Worm (Caenorhabditis elegans): ENCODE measurements around the gene agt-2.
A peak's percentile ranks its signal among the peaks of the same experiment; 100 is the strongest.

agt-2 gene

ce11 chrII:5408924-5409323, 35.3 kb upstream of the agt-2 start, which contains the start of the genes EEED8.12 and EEED8.4:
Gene EEED8.12, minus strand, starts transcription at chrII:5409024.
Gene EEED8.4, plus strand, starts transcription at chrII:5409319.
- no peak for TF ChIP-seq R02D3.7 (tag; optimal IDR thresholded peaks at IDR 0.05)
- TF ChIP-seq elt-2 (tag; optimal IDR thresholded peaks at IDR 0.05): no peak
- TF ChIP-seq nhr-77 (tag; optimal IDR thresholded peaks at IDR 0.05): no peak
- no peak for TF ChIP-seq egl-5 (tag; optimal IDR thresholded peaks at IDR 0.05)
- TF ChIP-seq lsy-12 (tag; optimal IDR thresholded peaks at IDR 0.05): no peak
- no peak for TF ChIP-seq ceh-28 (tag; optimal IDR thresholded peaks at IDR 0.05)
- no peak for TF ChIP-seq hmg-11 (tag; optimal IDR thresholded peaks at IDR 0.05)

DNA sequence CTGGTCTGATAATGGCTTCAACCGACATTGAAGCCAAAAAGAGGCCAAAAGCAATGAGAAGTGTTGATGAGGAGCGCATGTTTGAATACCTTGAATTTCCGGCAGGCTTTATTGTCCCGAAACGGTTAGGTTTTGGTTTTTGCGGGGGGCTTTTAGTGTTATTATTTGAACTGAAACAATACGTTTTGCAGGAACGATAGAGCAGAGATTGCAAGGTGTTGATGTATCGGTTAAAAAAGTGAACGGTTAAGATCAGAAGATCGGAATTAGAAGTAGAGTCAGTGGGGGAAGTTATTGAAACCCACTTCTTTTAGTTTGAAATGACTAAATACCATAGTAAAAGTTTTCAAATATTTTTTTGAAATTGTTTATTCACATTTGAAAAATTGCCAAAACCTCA, 33.9 kb upstream of the agt-2 start, which contains the start of gene clec-141:
TSS of gene clec-141 (minus strand) at position 101 of the 400 bp plus-strand sequence.
- no peak for TF ChIP-seq jun-1 (tag; optimal IDR thresholded peaks at IDR 0.05)
- no peak for TF ChIP-seq nhr-43 (tag; optimal IDR thresholded peaks at IDR 0.05; ENCODE audit: poor library complexity, severe bottlenecking)
- no peak for TF ChIP-seq nhr-237 (tag; optimal IDR thresholded peaks at IDR 0.05)
- no peak for TF ChIP-seq skn-1 (tag; optimal IDR thresholded peaks at IDR 0.05)
- no peak for TF ChIP-seq sea-2 (GFP tag; optimal IDR thresholded peaks at IDR 0.05)
- no peak for TF ChIP-seq hmg-11 (tag; optimal IDR thresholded peaks at IDR 0.05)
- TF ChIP-seq nhr-11 (tag; optimal IDR thresholded peaks at IDR 0.05): no peak
- TF ChIP-seq fkh-2 (tag; optimal IDR thresholded peaks at IDR 0.05): no peak
- no peak for TF ChIP-seq pqm-1 (tag; optimal IDR thresholded peaks at IDR 0.05)
- no peak for TF ChIP-seq R02D3.7 (tag; optimal IDR thresholded peaks at IDR 0.05)
- no peak for TF ChIP-seq lsy-12 (tag; optimal IDR thresholded peaks at IDR 0.05)
- no peak for TF ChIP-seq mdl-1 (tag; optimal IDR thresholded peaks at IDR 0.05)
- TF ChIP-seq fkh-10 (GFP tag; optimal IDR thresholded peaks at IDR 0.05): no peak
- no peak for TF ChIP-seq ztf-11 (tag; optimal IDR thresholded peaks at IDR 0.05)
- TF ChIP-seq nhr-77 (tag; optimal IDR thresholded peaks at IDR 0.05): no peak
- TF ChIP-seq nfya-1 (tag; optimal IDR thresholded peaks at IDR 0.05; ENCODE audit: insufficient read depth): no peak
- TF ChIP-seq ama-1 (optimal IDR thresholded peaks at IDR 0.05): no peak
- no peak for TF ChIP-seq egl-5 (tag; optimal IDR thresholded peaks at IDR 0.05)
- TF ChIP-seq daf-12 (tag; optimal IDR thresholded peaks at IDR 0.05): no peak

- TF ChIP-seq hmg-11 (tag; optimal IDR thresholded peaks at IDR 0.05) (peak; percentile 30), unc-62 (GFP tag; optimal IDR thresholded peaks at IDR 0.05) (no peak), ceh-28 (tag; optimal IDR thresholded peaks at IDR 0.05) (no peak), aly-2 (tag; optimal IDR thresholded peaks at IDR 0.05) (no peak), nhr-77 (tag; optimal IDR thresholded peaks at IDR 0.05) (no peak), nhr-25 (tag; optimal IDR thresholded peaks at IDR 0.05) (no peak), jun-1 (tag; optimal IDR thresholded peaks at IDR 0.05) (no peak), zag-1 (tag; optimal IDR thresholded peaks at IDR 0.05) (no peak), egl-27 (tag; optimal IDR thresholded peaks at IDR 0.05) (no peak), eor-1 (tag; optimal IDR thresholded peaks at IDR 0.05) (no peak), daf-12 (tag; optimal IDR thresholded peaks at IDR 0.05) (no peak), nhr-23 (tag; optimal IDR thresholded peaks at IDR 0.05) (no peak), lin-39 (tag; optimal IDR thresholded peaks at IDR 0.05) (no peak), fkh-10 (GFP tag; optimal IDR thresholded peaks at IDR 0.05) (no peak), ceh-82 (tag; optimal IDR thresholded peaks at IDR 0.05) (no peak), elt-2 (tag; optimal IDR thresholded peaks at IDR 0.05) (peak; percentile 40), R02D3.7 (tag; optimal IDR thresholded peaks at IDR 0.05) (no peak), pha-4 (tag; optimal IDR thresholded peaks at IDR 0.05) (peak; percentile 50), ZK546.5 (tag; optimal IDR thresholded peaks at IDR 0.05) (no peak), snpc-4 (tag; optimal IDR thresholded peaks at IDR 0.05) (no peak), lin-15B (tag; optimal IDR thresholded peaks at IDR 0.05) (no peak), tbx-2 (tag; optimal IDR thresholded peaks at IDR 0.05) (no peak), ceh-9 (tag; optimal IDR thresholded peaks at IDR 0.05) (no peak), elt-3 (tag; optimal IDR thresholded peaks at IDR 0.05) (no peak), mml-1 (tag; optimal IDR thresholded peaks at IDR 0.05) (no peak)
These were observed 25.6 kb upstream of the agt-2 start, which contains the start of gene mog-5 for ce11 chrII:5399201-5399600. Gene mog-5, plus strand, starts transcription at chrII:5399538.

- TF ChIP-seq hmg-11 (tag; optimal IDR thresholded peaks at IDR 0.05) (peak; percentile 22), nhr-77 (tag; optimal IDR thresholded peaks at IDR 0.05) (no peak)
These were observed 25.2 kb upstream of the agt-2 start, which contains the start of gene fbxl-3 for ce11 chrII:5398779-5399178. Gene fbxl-3, minus strand, starts transcription at chrII:5398902.

Data from whole organism, L3 larva.